Worm (Caenorhabditis elegans): ENCODE data around the gene aldo-2.

- TF ChIP-seq ets-7 (tag; optimal IDR thresholded peaks at IDR 0.05) (no peak), F13C5.2 (tag; optimal IDR thresholded peaks at IDR 0.05) (no peak), ama-1 (optimal IDR thresholded peaks at IDR 0.05) (no peak), hmbx-1 (tag; optimal IDR thresholded peaks at IDR 0.05) (no peak), flt-1 (GFP tag; IDR thresholded peaks at IDR 0.05) (no peak), tbx-37 (GFP tag; conservative IDR thresholded peaks at IDR 0.05) (no peak), hnd-1 (tag; optimal IDR thresholded peaks at IDR 0.05) (no peak), tra-4 (tag; optimal IDR thresholded peaks at IDR 0.05) (no peak), tbx-11 (GFP tag; IDR thresholded peaks at IDR 0.05) (no peak), scrt-1 (GFP tag; IDR thresholded peaks at IDR 0.05) (no peak)
Observed at ce11 chrIII:5842920-5843319, 33.5 kb downstream of the aldo-2 start.

Data from whole organism, early embryonic.